Worm (Caenorhabditis elegans) whole organism, early embryonic: ENCODE measurements around the gene F08F3.10.

ENCODE experiments used
- B0310.2 ChIP-seq: sonication (generic microtip); optimal IDR thresholded peaks from 2 replicates; lab custom pipeline; 2016; ENCODE audit warnings: mild to moderate bottlenecking, missing genetic modification characterization, missing compliant biosample characterization
- aly-1 ChIP-seq: sonication (generic microtip); optimal IDR thresholded peaks from 2 replicates; lab custom pipeline; 2016; ENCODE audit warnings: missing genetic modification characterization, missing compliant biosample characterization
- ama-1 ChIP-seq: fragments of 150-350 bp; optimal IDR thresholded peaks from 2 replicates; lab custom pipeline; 2014
- ceh-36 ChIP-seq: sonication (generic microtip); optimal IDR thresholded peaks from 2 replicates; lab custom pipeline; 2016; ENCODE audit warnings: missing genetic modification characterization, inconsistent platforms, missing compliant biosample characterization
- ets-7 ChIP-seq: sonication (generic microtip); optimal IDR thresholded peaks from 2 replicates; lab custom pipeline; 2016; ENCODE audit warnings: missing genotype, missing genetic modification characterization, missing compliant biosample characterization
- flt-1 ChIP-seq: fragments of 200-800 bp; sonication (Bioruptor generic); IDR thresholded peaks from 2 replicates; pipeline ENCODE4 v1.3.6; 2022; ENCODE audit warnings: missing genetic modification characterization, missing compliant biosample characterization
- hmbx-1 ChIP-seq: sonication (generic microtip); optimal IDR thresholded peaks from 2 replicates; lab custom pipeline; 2016; ENCODE audit warnings: mild to moderate bottlenecking, missing genetic modification characterization, missing compliant biosample characterization
- hmg-4 ChIP-seq: fragments of 200-800 bp; sonication (Bioruptor generic); optimal IDR thresholded peaks from 2 replicates; lab custom pipeline; 2018; ENCODE audit warnings: mild to moderate bottlenecking, missing genetic modification characterization, missing compliant biosample characterization
- hnd-1 ChIP-seq: sonication (generic microtip); optimal IDR thresholded peaks from 2 replicates; lab custom pipeline; 2016; ENCODE audit warnings: missing genetic modification characterization, missing compliant biosample characterization
- scrt-1 ChIP-seq: fragments of 200-800 bp; sonication (Bioruptor generic); IDR thresholded peaks from 2 replicates; pipeline ENCODE4 v1.3.6; 2022; ENCODE audit warnings: missing genetic modification characterization, missing compliant biosample characterization

ce11 chrV:5442366-5442765, 29.2 kb downstream of the F08F3.10 start:
- TF ChIP-seq hmg-4 (GFP tag; lab: Kevin White, UChicago) (no peak), ceh-36 (tag; lab: Kevin White, UChicago) (no peak), ama-1 (lab: Kevin White, UChicago) (no peak), scrt-1 (no peak), B0310.2 (tag; lab: Kevin White, UChicago) (no peak), hnd-1 (no peak), aly-1 (tag; lab: Kevin White, UChicago) (no peak), hmbx-1 (tag; lab: Kevin White, UChicago) (no peak), ets-7 (no peak), flt-1 (GFP tag; lab: Robert Waterston, UW) (no peak)
